Worm (Caenorhabditis elegans) whole organism, L1 larva: Measurements from ENCODE around the gene T22B7.3.

Source experiments
- ces-1 ChIP-seq: fragments of 150-350 bp; optimal IDR thresholded peaks from 2 replicates; lab custom pipeline; 2014; ENCODE audit warnings: missing biosample characterization, missing genetic modification reagents, missing genetic modification characterization
- elt-2 ChIP-seq: sonication (generic microtip); optimal IDR thresholded peaks from 2 replicates; lab custom pipeline; 2016; ENCODE audit warnings: missing genetic modification characterization, mild to moderate bottlenecking, inconsistent platforms, missing compliant biosample characterization, missing genetic modification reagents
- fkh-10 ChIP-seq: sonication (generic microtip); optimal IDR thresholded peaks from 2 replicates; lab custom pipeline; 2017; ENCODE audit warnings: missing biosample characterization, missing genetic modification reagents, missing genetic modification characterization
- hlh-17 ChIP-seq: fragments of 200-800 bp; sonication (Bioruptor generic); optimal IDR thresholded peaks from 2 replicates; lab custom pipeline; 2018; ENCODE audit warnings: missing genetic modification characterization, mild to moderate bottlenecking, missing compliant biosample characterization, moderate library complexity, borderline replicate concordance
- hlh-4 ChIP-seq: sonication (generic microtip); optimal IDR thresholded peaks from 2 replicates; lab custom pipeline; 2016; ENCODE audit warnings: mild to moderate bottlenecking, missing genetic modification characterization, missing compliant biosample characterization
- lin-13 ChIP-seq: fragments of 150-350 bp; optimal IDR thresholded peaks from 2 replicates; lab custom pipeline; 2014; ENCODE audit warnings: missing biosample characterization, missing genetic modification reagents, missing genetic modification characterization

- no peak for TF ChIP-seq hlh-17
- TF ChIP-seq ces-1 = no peak
- no peak for TF ChIP-seq elt-2 (tag; lab: Kevin White, UChicago)
- no peak for TF ChIP-seq fkh-10 (GFP tag; lab: Kevin White, UChicago)
- no peak for TF ChIP-seq lin-13
- TF ChIP-seq hlh-4 (tag; lab: Kevin White, UChicago) = no peak
These were observed at the start of gene T22B7.3 for ce11 chrX:5646951-5647423.
